Worm (Caenorhabditis elegans) whole organism, L4 larva: ENCODE measurements around the gene H37A05.4.

Source experiments
- aha-1 ChIP-seq: fragments of 150-350 bp; peaks from one replicate; lab custom pipeline; 2014; ENCODE audit warnings: missing biosample characterization, missing genetic modification characterization
- ceh-28 ChIP-seq: fragments of 150-350 bp; optimal IDR thresholded peaks from 2 replicates; lab custom pipeline; 2014; ENCODE audit warnings: missing biosample characterization, missing genetic modification reagents, missing genetic modification characterization
- egl-27 ChIP-seq: sonication (generic microtip); optimal IDR thresholded peaks from 3 replicates; lab custom pipeline; 2017; ENCODE audit warnings: missing biosample characterization, missing genetic modification reagents, missing genetic modification characterization
- lin-15B ChIP-seq: fragments of 150-350 bp; sonication (generic microtip); optimal IDR thresholded peaks from 3 replicates; lab custom pipeline; 2014; ENCODE audit warnings: missing biosample characterization, missing genetic modification characterization
- nhr-237 ChIP-seq: sonication (generic microtip); optimal IDR thresholded peaks from 2 replicates; lab custom pipeline; 2017; ENCODE audit warnings: missing biosample characterization, missing genetic modification characterization
- nhr-77 ChIP-seq: fragments of 150-350 bp; optimal IDR thresholded peaks from 2 replicates; lab custom pipeline; 2014; ENCODE audit warnings: missing biosample characterization, missing genetic modification characterization
- spr-3 ChIP-seq: fragments of 200-800 bp; sonication (Bioruptor generic); optimal IDR thresholded peaks from 2 replicates; lab custom pipeline; 2018; ENCODE audit warnings: mild to moderate bottlenecking, missing genetic modification characterization, missing compliant biosample characterization

ce11 chrV:13664340-13664916 lies 14.8 kb upstream of the H37A05.4 start:
- no peak for TF ChIP-seq egl-27 (tag; lab: Kevin White, UChicago)
- TF ChIP-seq nhr-237 (tag; lab: Kevin White, UChicago), result no peak
- peak; percentile 22 for TF ChIP-seq nhr-77 (tag; lab: Kevin White, UChicago)
- no peak for TF ChIP-seq spr-3 (GFP tag; lab: Kevin White, UChicago)
- peak; percentile 7 for TF ChIP-seq lin-15B (tag; lab: Kevin White, UChicago)
- TF ChIP-seq ceh-28 (tag; lab: Kevin White, UChicago), result no peak
- TF ChIP-seq aha-1, result peak; percentile 6
